Fruit fly (Drosophila melanogaster) whole organism, embryonic: Measurements from ENCODE around the gene Rad9.

Experiments used
- B-H1 ChIP-seq: fragments of 200-800 bp; sonication (Bioruptor generic); IDR thresholded peaks from 3 replicates; pipeline ENCODE4 v1.3.6; 2022; ENCODE audit warnings: missing biosample characterization, missing genetic modification characterization
- Blimp-1 ChIP-seq: fragments of 200-800 bp; sonication (Bioruptor generic); optimal IDR thresholded peaks from 3 replicates; lab custom pipeline; 2018; ENCODE audit warnings: missing biosample characterization, missing genetic modification characterization, mild to moderate bottlenecking, moderate library complexity, missing genetic modification reagents
- CG10366 ChIP-seq: fragments of 200-800 bp; sonication (Bioruptor generic); IDR thresholded peaks from 2 replicates; pipeline ENCODE4 v1.3.6; 2022; ENCODE audit warnings: missing biosample characterization, missing genetic modification characterization
- CG11696 ChIP-seq: fragments of 200-800 bp; sonication (Bioruptor generic); IDR thresholded peaks from 2 replicates; pipeline ENCODE4 v1.3.6; 2022; ENCODE audit warnings: missing biosample characterization, missing genetic modification characterization
- CG1233 ChIP-seq: fragments of 200-800 bp; sonication (Bioruptor generic); optimal IDR thresholded peaks from 4 replicates; lab custom pipeline; 2018; ENCODE audit warnings: missing biosample characterization, mild to moderate bottlenecking, missing genetic modification characterization
- CG13287 ChIP-seq: fragments of 200-800 bp; sonication (Bioruptor generic); IDR thresholded peaks from 2 replicates; pipeline ENCODE4 v1.3.6; 2022; ENCODE audit warnings: missing biosample characterization, missing genetic modification characterization; ENCODE audit not compliant: partially characterized antibody
- CG13624 ChIP-seq: fragments of 200-800 bp; sonication (Bioruptor generic); optimal IDR thresholded peaks from 2 replicates; lab custom pipeline; 2016; ENCODE audit warnings: missing biosample characterization, missing genetic modification characterization
- CG14014 ChIP-seq: fragments of 200-800 bp; sonication (Bioruptor generic); IDR thresholded peaks from 2 replicates; pipeline ENCODE4 v1.3.6; 2022; ENCODE audit warnings: missing biosample characterization, missing genetic modification characterization
- CG14965 ChIP-seq: fragments of 200-800 bp; sonication (Bioruptor generic); optimal IDR thresholded peaks from 2 replicates; lab custom pipeline; 2016; ENCODE audit warnings: missing biosample characterization, missing genetic modification characterization, borderline replicate concordance
- CG17385 ChIP-seq: fragments of 200-800 bp; sonication (Bioruptor generic); optimal IDR thresholded peaks from 3 replicates; lab custom pipeline; 2018; ENCODE audit warnings: missing biosample characterization, mild to moderate bottlenecking, missing genetic modification characterization
- CG2129 ChIP-seq: fragments of 200-800 bp; sonication (Bioruptor generic); IDR thresholded peaks from 2 replicates; pipeline ENCODE4 v1.3.6; 2022; ENCODE audit warnings: missing biosample characterization, missing genetic modification characterization; ENCODE audit not compliant: partially characterized antibody
- CG30020 ChIP-seq: fragments of 200-800 bp; optimal IDR thresholded peaks from 2 replicates; lab custom pipeline; 2019; ENCODE audit warnings: missing biosample characterization, mild to moderate bottlenecking, missing genetic modification characterization, moderate library complexity
- CG30403 ChIP-seq: fragments of 200-800 bp; sonication (Bioruptor generic); optimal IDR thresholded peaks from 3 replicates; lab custom pipeline; 2016; ENCODE audit warnings: missing biosample characterization, missing genetic modification characterization
- CG3995 ChIP-seq: fragments of 200-800 bp; sonication (Bioruptor generic); optimal IDR thresholded peaks from 3 replicates; lab custom pipeline; 2016; ENCODE audit warnings: missing biosample characterization, missing genetic modification characterization
- CG42726 ChIP-seq: fragments of 200-800 bp; sonication (Bioruptor generic); IDR thresholded peaks from 2 replicates; pipeline ENCODE4 v1.3.6; 2022; ENCODE audit warnings: missing biosample characterization, missing genetic modification characterization; ENCODE audit not compliant: partially characterized antibody
- CG4617 ChIP-seq: fragments of 200-800 bp; sonication (Bioruptor generic); optimal IDR thresholded peaks from 3 replicates; lab custom pipeline; 2016; ENCODE audit warnings: missing biosample characterization, missing genetic modification characterization, borderline replicate concordance
- CG5180 ChIP-seq: fragments of 200-800 bp; sonication (Bioruptor generic); optimal IDR thresholded peaks from 3 replicates; lab custom pipeline; 2017; ENCODE audit warnings: missing biosample characterization, missing genetic modification characterization, mild to moderate bottlenecking, moderate library complexity, missing genetic modification reagents
- CG6791 ChIP-seq: fragments of 200-800 bp; sonication (Bioruptor generic); IDR thresholded peaks from 3 replicates; pipeline ENCODE4 v1.3.6; 2022; ENCODE audit warnings: missing biosample characterization, missing genetic modification characterization; ENCODE audit not compliant: partially characterized antibody
- CG7963 ChIP-seq: fragments of 200-800 bp; sonication (Bioruptor generic); IDR thresholded peaks from 3 replicates; pipeline ENCODE4 v1.3.6; 2022; ENCODE audit warnings: missing biosample characterization, missing genetic modification characterization; ENCODE audit not compliant: partially characterized antibody
- CG8089 ChIP-seq: fragments of 200-800 bp; sonication (Bioruptor generic); optimal IDR thresholded peaks from 3 replicates; lab custom pipeline; 2016; ENCODE audit warnings: missing biosample characterization, missing genetic modification characterization
- CrebB ChIP-seq: fragments of 200-800 bp; sonication (Bioruptor generic); optimal IDR thresholded peaks from 3 replicates; lab custom pipeline; 2018; ENCODE audit warnings: missing biosample characterization, mild to moderate bottlenecking, missing genetic modification characterization
- HLH4C ChIP-seq: fragments of 200-800 bp; sonication (Bioruptor generic); IDR thresholded peaks from 3 replicates; pipeline ENCODE4 v1.3.6; 2022; ENCODE audit warnings: missing biosample characterization, missing genetic modification characterization; ENCODE audit not compliant: partially characterized antibody
- Hr39 ChIP-seq: fragments of >200 bp; optimal IDR thresholded peaks from 2 replicates; lab custom pipeline; 2017
- Hsf ChIP-seq: fragments of 200-800 bp; sonication (Bioruptor generic); optimal IDR thresholded peaks from 3 replicates; lab custom pipeline; 2016; ENCODE audit warnings: missing biosample characterization, missing genetic modification characterization
- MESR4 ChIP-seq: fragments of 200-800 bp; sonication (Bioruptor generic); optimal IDR thresholded peaks from 2 replicates; lab custom pipeline; 2018; ENCODE audit warnings: missing biosample characterization, mild to moderate bottlenecking, missing genetic modification characterization, moderate library complexity
- Myb ChIP-seq: fragments of 200-800 bp; sonication (Bioruptor generic); optimal IDR thresholded peaks from 2 replicates; lab custom pipeline; 2016; ENCODE audit warnings: missing biosample characterization, missing genetic modification characterization
- Neu2 ChIP-seq: fragments of 200-800 bp; sonication (Bioruptor generic); optimal IDR thresholded peaks from 3 replicates; lab custom pipeline; 2016; ENCODE audit warnings: missing biosample characterization, missing genetic modification characterization, borderline replicate concordance
- NfI ChIP-seq: fragments of 200-800 bp; sonication (Bioruptor generic); optimal IDR thresholded peaks from 3 replicates; lab custom pipeline; 2018; ENCODE audit warnings: missing biosample characterization, mild to moderate bottlenecking, missing genetic modification characterization, moderate library complexity
- Stat92E ChIP-seq, 3 experiments: fragments of >200 bp in 2 of 3; fragments of 200-800 bp in 1 of 3; sonication (Bioruptor generic) in 1 of 3; optimal IDR thresholded peaks; 2 replicates each; lab custom pipeline; 2017 to 2019; ENCODE audit warnings: missing biosample characterization in 3 of 3, missing genetic modification characterization in 3 of 3, mild to moderate bottlenecking in 1 of 3, moderate library complexity in 1 of 3
- bcd ChIP-seq: fragments of 200-800 bp; sonication (Bioruptor generic); optimal IDR thresholded peaks from 2 replicates; lab custom pipeline; 2017; ENCODE audit warnings: missing biosample characterization, mild to moderate bottlenecking, missing genetic modification characterization
- chif ChIP-seq, 2 experiments: fragments of 200-800 bp; sonication (Bioruptor generic); optimal IDR thresholded peaks; 3 replicates each; lab custom pipeline; 2016; ENCODE audit warnings: missing biosample characterization in 2 of 2, missing genetic modification characterization in 2 of 2
- esg ChIP-seq: fragments of 200-800 bp; sonication (Bioruptor generic); conservative IDR thresholded peaks from 2 replicates; pipeline ENCODE4 v1.3.6; 2022; ENCODE audit warnings: missing biosample characterization, missing genetic modification characterization
- fd102C ChIP-seq: fragments of 200-800 bp; sonication (Bioruptor generic); optimal IDR thresholded peaks from 2 replicates; lab custom pipeline; 2018; ENCODE audit warnings: missing biosample characterization, mild to moderate bottlenecking, missing genetic modification characterization, moderate library complexity
- fd64A ChIP-seq: fragments of 200-800 bp; sonication (Bioruptor generic); optimal IDR thresholded peaks from 3 replicates; lab custom pipeline; 2018; ENCODE audit warnings: missing biosample characterization, mild to moderate bottlenecking, missing genetic modification characterization
- gce ChIP-seq: fragments of 200-800 bp; sonication (Bioruptor generic); IDR thresholded peaks from 3 replicates; pipeline ENCODE4 v1.3.6; 2022; ENCODE audit warnings: missing biosample characterization, missing genetic modification characterization
- gem ChIP-seq: fragments of 200-800 bp; sonication (Bioruptor generic); optimal IDR thresholded peaks from 2 replicates; lab custom pipeline; 2019; ENCODE audit warnings: missing biosample characterization, mild to moderate bottlenecking, missing genetic modification characterization, moderate library complexity
- hkb ChIP-seq, 2 experiments: fragments of 200-800 bp in 1 of 2; fragments of >200 bp in 1 of 2; sonication (Bioruptor generic) in 1 of 2; IDR thresholded peaks in 1 of 2; optimal IDR thresholded peaks in 1 of 2; 2 replicates each; pipeline versions ENCODE4 v1.3.6 to Lab custom; 2017 to 2022; ENCODE audit warnings: missing biosample characterization in 1 of 2, missing genetic modification characterization in 1 of 2
- insv ChIP-seq, 2 experiments: fragments of 200-800 bp; sonication (Bioruptor generic); optimal IDR thresholded peaks; 3 replicates each; lab custom pipeline; 2016 to 2018; ENCODE audit warnings: missing biosample characterization in 2 of 2, missing genetic modification characterization in 2 of 2
- inv ChIP-seq: fragments of 200-800 bp; sonication (Bioruptor generic); IDR thresholded peaks from 2 replicates; pipeline ENCODE4 v1.3.6; 2022; ENCODE audit warnings: missing biosample characterization, missing genetic modification characterization; ENCODE audit not compliant: partially characterized antibody
- kah ChIP-seq: fragments of 200-800 bp; sonication (Bioruptor generic); optimal IDR thresholded peaks from 2 replicates; lab custom pipeline; 2018; ENCODE audit warnings: missing biosample characterization, mild to moderate bottlenecking, missing genetic modification characterization
- mam ChIP-seq: fragments of 200-800 bp; sonication (Bioruptor generic); optimal IDR thresholded peaks from 3 replicates; lab custom pipeline; 2016; ENCODE audit warnings: missing biosample characterization, missing genetic modification characterization
- nerfin-1 ChIP-seq: fragments of 200-800 bp; sonication (Bioruptor generic); optimal IDR thresholded peaks from 3 replicates; lab custom pipeline; 2019; ENCODE audit warnings: missing biosample characterization, mild to moderate bottlenecking, missing genetic modification characterization, moderate library complexity
- trem ChIP-seq: fragments of 200-800 bp; optimal IDR thresholded peaks from 3 replicates; lab custom pipeline; 2019; ENCODE audit warnings: missing biosample characterization, mild to moderate bottlenecking, missing genetic modification characterization, moderate library complexity
- vfl ChIP-seq: fragments of 200-800 bp; sonication (Bioruptor generic); optimal IDR thresholded peaks from 2 replicates; lab custom pipeline; 2016; ENCODE audit warnings: missing biosample characterization, missing genetic modification characterization
- yki ChIP-seq: fragments of >200 bp; optimal IDR thresholded peaks from 3 replicates; lab custom pipeline; 2018

Rad9 gene

DNA sequence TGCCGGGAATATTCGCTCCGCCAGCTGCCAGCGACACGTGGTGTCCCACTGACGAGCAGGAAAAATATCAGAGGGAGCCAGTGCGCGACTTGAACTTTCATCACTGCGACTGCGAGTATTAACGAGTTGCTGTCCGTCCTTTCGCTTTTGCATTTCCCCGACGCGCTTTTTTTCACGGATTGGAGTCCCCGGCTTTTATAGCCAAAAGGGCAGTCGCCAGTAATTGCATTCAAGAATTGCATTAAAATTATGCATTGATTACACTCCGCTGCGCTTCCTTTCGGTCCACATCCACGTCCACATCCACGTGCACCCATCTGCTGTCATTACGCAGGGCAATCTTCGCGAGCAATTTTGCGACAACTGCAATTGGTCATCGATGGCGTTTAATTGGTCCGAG, 38.7 kb upstream of the Rad9 start, which contains the start of gene Ir75d:
Gene Ir75d, minus strand, starts transcription at position 101 of the 400 bp plus-strand sequence.
- TF ChIP-seq mam (no peak), Blimp-1 (GFP tag; lab: Kevin White, UChicago) (no peak), CG6791 (GFP tag; lab: Robert Waterston, UW) (0 out of 3 replicates have a peak, but pooled peaks have one; percentile 18)

DNA sequence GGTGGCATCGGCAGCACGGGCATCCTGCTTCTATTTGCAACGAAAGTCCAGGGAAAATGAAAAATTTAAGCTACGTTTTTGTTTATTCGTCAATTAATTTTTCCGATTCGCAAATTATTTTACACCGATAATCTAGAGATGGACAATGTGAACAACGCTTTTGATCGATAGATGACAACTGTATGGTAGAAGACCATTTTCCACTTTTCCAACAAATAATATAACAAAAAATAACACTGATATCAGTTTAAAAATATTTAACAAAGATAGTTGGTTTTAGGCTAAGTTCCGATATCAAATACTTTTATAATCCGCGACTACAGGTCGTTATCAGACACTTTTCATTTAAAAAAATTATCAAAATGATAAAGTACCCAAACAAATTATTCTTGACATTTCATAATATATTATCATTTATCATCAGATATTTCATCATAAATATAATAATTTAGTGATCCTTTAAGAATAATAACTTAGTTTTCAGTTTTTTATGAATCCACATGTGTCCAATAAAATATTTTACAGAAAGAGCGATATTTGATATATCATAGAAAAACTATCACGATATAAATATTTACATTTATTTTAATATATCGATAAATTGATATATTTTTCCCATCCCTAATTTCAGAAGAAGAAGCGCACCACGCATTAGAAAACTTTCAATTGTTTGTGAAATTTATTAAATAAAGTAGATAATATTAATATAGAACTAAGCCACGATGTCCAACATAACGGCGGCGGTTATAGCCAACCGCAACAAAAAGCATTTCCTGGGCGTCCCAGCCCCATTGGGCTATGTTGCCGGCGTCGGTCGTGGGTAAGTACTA, 32.6 kb upstream of the Rad9 start, which contains the start of the genes CSN1b and Prp6:
Gene CSN1b, minus strand, starts transcription at position 159 of the 830 bp plus-strand sequence.
Gene Prp6, plus strand, starts transcription at position 601 of the 830 bp plus-strand sequence.
- TF ChIP-seq insv (GFP tag; optimal IDR thresholded peaks at IDR 0.05; lab: Kevin White, UChicago), result no peak
- no peak for TF ChIP-seq hkb (optimal IDR thresholded peaks at IDR 0.05; lab: Kevin White, UChicago)
- no peak for TF ChIP-seq hkb (GFP tag; IDR thresholded peaks at IDR 0.05; lab: Robert Waterston, UW)
- peak; percentile 5 for TF ChIP-seq Hsf (GFP tag; lab: Kevin White, UChicago)
- no peak for TF ChIP-seq CrebB (tag; lab: Kevin White, UChicago)
- no peak for TF ChIP-seq Stat92E (GFP tag; optimal IDR thresholded peaks at IDR 0.05; lab: Kevin White, UChicago)
- no peak for TF ChIP-seq vfl (GFP tag; lab: Kevin White, UChicago)
- no peak for TF ChIP-seq CG13624 (GFP tag; lab: Kevin White, UChicago)
- TF ChIP-seq esg, result no peak
- peak; percentile 32 for TF ChIP-seq trem
- peak; percentile 65 for TF ChIP-seq CG30020 (tag; lab: Kevin White, UChicago)
- peak; percentile 37 for TF ChIP-seq CG30403 (GFP tag; lab: Kevin White, UChicago)
- no peak for TF ChIP-seq CG1233 (GFP tag; lab: Kevin White, UChicago)
- no peak for TF ChIP-seq gce (GFP tag; lab: Robert Waterston, UW)
- TF ChIP-seq inv (GFP tag; lab: Robert Waterston, UW), result peak; percentile 42; the same call in 1 of the 2 replicates
- no peak for TF ChIP-seq CG14965
- TF ChIP-seq gem (tag; lab: Kevin White, UChicago), result no peak
- TF ChIP-seq CG17385 (GFP tag; lab: Kevin White, UChicago), result peak; percentile 82
- peak; percentile 41; the same call in 1 of the 3 replicates for TF ChIP-seq CG7963
- TF ChIP-seq kah (GFP tag; lab: Kevin White, UChicago), result no peak
- TF ChIP-seq CG42726 (GFP tag; lab: Robert Waterston, UW), result 0 out of 2 replicates have a peak, but pooled peaks have one; percentile 41
- TF ChIP-seq bcd, result no peak
- no peak for TF ChIP-seq CG8089 (GFP tag; lab: Kevin White, UChicago)
- TF ChIP-seq CG10366 (GFP tag; lab: Robert Waterston, UW), result no peak
- peak; percentile 58 for TF ChIP-seq MESR4 (GFP tag; lab: Kevin White, UChicago)
- TF ChIP-seq NfI (GFP tag; lab: Kevin White, UChicago), result no peak
- TF ChIP-seq yki (lab: Kevin White, UChicago), result no peak
- no peak for TF ChIP-seq B-H1 (GFP tag; lab: Robert Waterston, UW)
- TF ChIP-seq CG2129 (GFP tag; lab: Robert Waterston, UW), result peak; percentile 48; the same call in 1 of the 2 replicates
- no peak for TF ChIP-seq CG11696 (GFP tag; lab: Robert Waterston, UW)
- peak; percentile 41 for TF ChIP-seq CG13287 (GFP tag; lab: Robert Waterston, UW)
- peak; percentile 82 for TF ChIP-seq CG3995 (GFP tag; lab: Kevin White, UChicago)
- TF ChIP-seq nerfin-1, result no peak
- TF ChIP-seq chif (GFP tag; optimal IDR thresholded peaks at IDR 0.05; lab: Kevin White, UChicago), result no peak
- TF ChIP-seq CG5180 (GFP tag; lab: Kevin White, UChicago), result no peak
- no peak for TF ChIP-seq Neu2 (GFP tag; lab: Kevin White, UChicago)
- TF ChIP-seq HLH4C, result peak; percentile 42; the same call in 1 of the 3 replicates
- TF ChIP-seq Myb, result no peak
- TF ChIP-seq Hr39 (lab: Kevin White, UChicago), result no peak
- no peak for TF ChIP-seq CG14014 (GFP tag; lab: Robert Waterston, UW)
- no peak for TF ChIP-seq fd102C (GFP tag; lab: Kevin White, UChicago)
- TF ChIP-seq fd64A (GFP tag; lab: Kevin White, UChicago), result no peak
- peak; percentile 16 for TF ChIP-seq CG4617
